Worm (Caenorhabditis elegans): Measurements from ENCODE around the gene BE0003N10.1.

ce11 chrIII:1094391-1094790 is 57.1 kb downstream of the BE0003N10.1 start:
- TF ChIP-seq ceh-34 (tag; optimal IDR thresholded peaks at IDR 0.05) (no peak), mec-3 (tag; optimal IDR thresholded peaks at IDR 0.05; ENCODE audit: borderline replicate concordance) (no peak), sox-2 (GFP tag; IDR thresholded peaks at IDR 0.05) (no peak)

All from whole organism, late embryonic.